Worm (Caenorhabditis elegans) whole organism, late embryonic: ENCODE data around the gene K07H8.11.

Experiments
- C08G9.2 ChIP-seq: sonication (generic microtip); optimal IDR thresholded peaks from 2 replicates; lab custom pipeline; 2016; ENCODE audit warnings: mild to moderate bottlenecking, missing genetic modification characterization, moderate library complexity, missing compliant biosample characterization
- C38D4.7 ChIP-seq: fragments of 200-800 bp; sonication (Bioruptor generic); optimal IDR thresholded peaks from 2 replicates; lab custom pipeline; 2018; ENCODE audit warnings: mild to moderate bottlenecking, missing genetic modification characterization, moderate library complexity, missing compliant biosample characterization
- F13H6.1 ChIP-seq: sonication (generic microtip); optimal IDR thresholded peaks from 2 replicates; lab custom pipeline; 2016; ENCODE audit warnings: missing genetic modification characterization, missing compliant biosample characterization
- K02D7.2 ChIP-seq: sonication (generic microtip); optimal IDR thresholded peaks from 2 replicates; lab custom pipeline; 2017; ENCODE audit warnings: mild to moderate bottlenecking, missing genetic modification characterization, missing compliant biosample characterization
- K09A11.1 ChIP-seq: sonication (generic microtip); optimal IDR thresholded peaks from 2 replicates; lab custom pipeline; 2017; ENCODE audit warnings: antibody characterized with exemption, mild to moderate bottlenecking, missing genetic modification characterization, missing compliant biosample characterization; ENCODE audit not compliant: insufficient read depth
- Y22D7AL.16 ChIP-seq: sonication (generic microtip); optimal IDR thresholded peaks from 2 replicates; lab custom pipeline; 2016; ENCODE audit warnings: missing genetic modification characterization, missing compliant biosample characterization
- ahr-1 ChIP-seq: sonication (generic microtip); optimal IDR thresholded peaks from 2 replicates; lab custom pipeline; 2016; ENCODE audit warnings: missing genetic modification characterization, missing compliant biosample characterization
- ceh-22 ChIP-seq: sonication (generic microtip); optimal IDR thresholded peaks from 2 replicates; lab custom pipeline; 2017; ENCODE audit warnings: missing biosample characterization, missing genetic modification characterization
- ceh-34 ChIP-seq: sonication (generic microtip); optimal IDR thresholded peaks from 2 replicates; lab custom pipeline; 2016; ENCODE audit warnings: mild to moderate bottlenecking, missing genetic modification characterization, missing compliant biosample characterization
- ceh-6 ChIP-seq: fragments of 200-800 bp; sonication (Bioruptor generic); optimal IDR thresholded peaks from 2 replicates; lab custom pipeline; 2018; ENCODE audit warnings: mild to moderate bottlenecking, missing genetic modification characterization, missing compliant biosample characterization
- ceh-9 ChIP-seq: sonication (generic microtip); optimal IDR thresholded peaks from 2 replicates; lab custom pipeline; 2016; ENCODE audit warnings: mild to moderate bottlenecking, missing genetic modification characterization, inconsistent platforms, missing compliant biosample characterization
- che-1 ChIP-seq: sonication (generic microtip); optimal IDR thresholded peaks from 2 replicates; lab custom pipeline; 2016; ENCODE audit warnings: mild to moderate bottlenecking, missing genetic modification characterization, missing compliant biosample characterization
- elt-2 ChIP-seq: sonication (generic microtip); optimal IDR thresholded peaks from 2 replicates; lab custom pipeline; 2016; ENCODE audit warnings: missing genetic modification reagents, missing genetic modification characterization, missing compliant biosample characterization
- elt-4 ChIP-seq: sonication (generic microtip); optimal IDR thresholded peaks from 2 replicates; lab custom pipeline; 2016; ENCODE audit warnings: missing genetic modification characterization, missing compliant biosample characterization
- eyg-1 ChIP-seq: sonication (generic microtip); optimal IDR thresholded peaks from 2 replicates; lab custom pipeline; 2016; ENCODE audit warnings: missing genotype, missing genetic modification characterization, missing compliant biosample characterization
- fax-1 ChIP-seq: sonication (generic microtip); optimal IDR thresholded peaks from 2 replicates; lab custom pipeline; 2016; ENCODE audit warnings: missing genotype, missing genetic modification characterization, missing compliant biosample characterization
- fkh-10 ChIP-seq: fragments of 150-350 bp; optimal IDR thresholded peaks from 2 replicates; lab custom pipeline; 2014; ENCODE audit warnings: missing biosample characterization, missing genetic modification reagents, missing genetic modification characterization
- hlh-13 ChIP-seq: fragments of 200-800 bp; sonication (Bioruptor generic); optimal IDR thresholded peaks from 2 replicates; lab custom pipeline; 2018; ENCODE audit warnings: mild to moderate bottlenecking, missing genetic modification characterization, missing compliant biosample characterization
- hlh-30 ChIP-seq: sonication (generic microtip); optimal IDR thresholded peaks from 2 replicates; lab custom pipeline; 2017; ENCODE audit warnings: antibody characterized with exemption, missing genetic modification characterization, missing compliant biosample characterization; ENCODE audit not compliant: insufficient read depth
- hlh-6 ChIP-seq: sonication (generic microtip); optimal IDR thresholded peaks from 2 replicates; lab custom pipeline; 2016; ENCODE audit warnings: missing genotype, missing genetic modification characterization, missing compliant biosample characterization
- lin-11 ChIP-seq: fragments of 200-800 bp; sonication (Bioruptor generic); optimal IDR thresholded peaks from 2 replicates; lab custom pipeline; 2018; ENCODE audit warnings: mild to moderate bottlenecking, missing genetic modification characterization, missing compliant biosample characterization
- mec-3 ChIP-seq: sonication (generic microtip); optimal IDR thresholded peaks from 2 replicates; lab custom pipeline; 2016; ENCODE audit warnings: borderline replicate concordance, missing genetic modification characterization, missing compliant biosample characterization
- nhr-232 ChIP-seq: sonication (generic microtip); optimal IDR thresholded peaks from 2 replicates; lab custom pipeline; 2016; ENCODE audit warnings: missing genetic modification characterization, missing compliant biosample characterization
- npax-4 ChIP-seq: sonication (generic microtip); optimal IDR thresholded peaks from 2 replicates; lab custom pipeline; 2016; ENCODE audit warnings: missing genetic modification characterization, missing compliant biosample characterization
- pax-1 ChIP-seq: fragments of 150-350 bp; optimal IDR thresholded peaks from 2 replicates; lab custom pipeline; 2014; ENCODE audit warnings: missing biosample characterization, missing genetic modification characterization
- pha-2 ChIP-seq: sonication (generic microtip); optimal IDR thresholded peaks from 2 replicates; lab custom pipeline; 2017; ENCODE audit warnings: mild to moderate bottlenecking, missing genetic modification characterization, missing compliant biosample characterization
- pqm-1 ChIP-seq: sonication (generic microtip); optimal IDR thresholded peaks from 2 replicates; lab custom pipeline; 2016; ENCODE audit warnings: missing genetic modification characterization, missing compliant biosample characterization
- pros-1 ChIP-seq: fragments of 150-350 bp; optimal IDR thresholded peaks from 2 replicates; lab custom pipeline; 2014; ENCODE audit warnings: missing biosample characterization, missing genetic modification reagents, missing genetic modification characterization
- rnt-1 ChIP-seq: sonication (generic microtip); optimal IDR thresholded peaks from 2 replicates; lab custom pipeline; 2016; ENCODE audit warnings: missing genetic modification characterization, missing compliant biosample characterization
- sox-2 ChIP-seq: fragments of 200-800 bp; sonication (Bioruptor generic); IDR thresholded peaks from 2 replicates; pipeline ENCODE4 v1.3.6; 2022; ENCODE audit warnings: missing genetic modification reagents, missing genetic modification characterization, missing compliant biosample characterization
- sox-4 ChIP-seq: sonication (generic microtip); optimal IDR thresholded peaks from 2 replicates; lab custom pipeline; 2017; ENCODE audit warnings: mild to moderate bottlenecking, missing genetic modification characterization, inconsistent platforms, missing compliant biosample characterization
- syd-9 ChIP-seq: sonication (generic microtip); optimal IDR thresholded peaks from 2 replicates; lab custom pipeline; 2016; ENCODE audit warnings: mild to moderate bottlenecking, missing genetic modification characterization, moderate library complexity, missing compliant biosample characterization
- unc-42 ChIP-seq: sonication (generic microtip); optimal IDR thresholded peaks from 2 replicates; lab custom pipeline; 2016; ENCODE audit warnings: missing genotype, missing genetic modification characterization, missing compliant biosample characterization
- unc-55 ChIP-seq: sonication (generic microtip); optimal IDR thresholded peaks from 2 replicates; lab custom pipeline; 2017; ENCODE audit warnings: missing biosample characterization, missing genetic modification reagents, missing genetic modification characterization
- ztf-16 ChIP-seq: sonication (generic microtip); optimal IDR thresholded peaks from 2 replicates; lab custom pipeline; 2017; ENCODE audit warnings: missing genetic modification characterization, missing compliant biosample characterization

K07H8.11 gene

DNA sequence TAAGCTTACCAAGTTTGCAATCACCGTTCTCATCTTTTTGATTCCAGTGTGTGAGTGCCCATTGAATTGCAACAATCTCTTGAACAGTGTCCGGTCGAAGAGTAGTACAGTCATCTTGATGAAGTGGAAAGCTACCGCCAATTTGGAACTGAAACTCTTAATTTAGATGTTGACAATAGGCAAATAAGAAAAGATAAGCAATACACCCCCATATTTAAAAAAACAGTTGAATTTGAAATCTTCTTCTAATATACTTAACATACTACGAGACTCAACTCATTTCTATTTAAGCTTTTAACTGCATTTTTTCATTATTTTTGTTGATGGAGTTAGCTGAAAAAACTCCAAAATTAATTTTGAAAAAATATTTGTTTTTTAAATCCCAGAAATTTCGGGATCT is 37.0 kb upstream of the K07H8.11 start:
- TF ChIP-seq K02D7.2 (tag; lab: Kevin White, UChicago) (no peak), ceh-22 (tag; lab: Kevin White, UChicago) (no peak), unc-42 (tag; lab: Kevin White, UChicago) (no peak), sox-2 (GFP tag; lab: Robert Waterston, UW) (no peak), syd-9 (tag; lab: Kevin White, UChicago) (no peak), fkh-10 (GFP tag; lab: Kevin White, UChicago) (no peak), nhr-232 (no peak), rnt-1 (tag; lab: Kevin White, UChicago) (no peak), elt-4 (tag; lab: Kevin White, UChicago) (no peak), ahr-1 (no peak), pha-2 (tag; lab: Kevin White, UChicago) (no peak), unc-55 (GFP tag; lab: Kevin White, UChicago) (no peak), lin-11 (tag; lab: Kevin White, UChicago) (no peak), npax-4 (tag; lab: Kevin White, UChicago) (no peak), fax-1 (tag; lab: Kevin White, UChicago) (no peak)

DNA sequence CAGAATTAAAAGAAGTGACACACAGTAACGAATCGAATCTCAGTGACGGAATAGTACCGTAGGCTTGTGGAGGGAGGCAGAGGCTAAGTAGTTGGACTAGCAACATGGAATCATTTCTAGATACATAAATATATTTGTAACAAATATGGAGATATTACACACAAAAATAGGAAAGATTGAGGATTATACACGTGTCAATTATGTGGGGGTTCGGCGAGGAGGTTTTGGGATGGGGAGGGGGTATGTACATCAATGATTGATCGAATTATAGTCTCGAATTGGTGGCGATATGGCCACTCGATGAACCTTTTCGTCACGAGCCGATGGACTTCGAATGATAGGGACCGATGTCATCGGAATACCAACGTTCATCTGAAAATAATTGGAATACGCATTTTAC is 32.3 kb upstream of the K07H8.11 start:
- TF ChIP-seq rnt-1 (tag; lab: Kevin White, UChicago) = no peak
- TF ChIP-seq pqm-1 = no peak
- no peak for TF ChIP-seq unc-55 (GFP tag; lab: Kevin White, UChicago)
- TF ChIP-seq sox-2 (GFP tag; lab: Robert Waterston, UW) = no peak
- TF ChIP-seq ceh-22 (tag; lab: Kevin White, UChicago) = no peak
- TF ChIP-seq pros-1 (tag; lab: Kevin White, UChicago) = no peak
- no peak for TF ChIP-seq che-1 (tag; lab: Kevin White, UChicago)
- no peak for TF ChIP-seq ceh-34 (tag; lab: Kevin White, UChicago)
- no peak for TF ChIP-seq hlh-6 (tag; lab: Kevin White, UChicago)
- no peak for TF ChIP-seq ceh-9 (tag; lab: Kevin White, UChicago)
- TF ChIP-seq hlh-30 (tag; lab: Kevin White, UChicago) = no peak

DNA sequence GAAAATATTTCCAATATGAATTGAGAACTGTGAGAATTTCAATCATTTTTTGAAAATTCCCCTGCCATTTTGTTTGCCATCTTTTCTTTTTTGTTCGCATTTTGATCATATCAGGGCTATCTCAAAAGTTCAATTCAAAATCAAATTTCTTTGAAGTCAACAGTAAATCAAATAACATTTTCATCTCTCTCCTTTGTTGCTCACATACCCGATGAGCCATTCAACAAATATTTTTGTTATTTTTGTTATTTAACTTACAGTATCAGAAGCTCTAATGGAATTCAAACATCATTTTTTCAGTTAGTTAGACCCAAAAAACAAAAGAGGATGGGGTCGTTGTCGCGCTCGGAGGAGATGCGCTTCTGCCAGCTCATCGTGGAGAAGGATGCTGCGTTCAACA is 28.5 kb upstream of the K07H8.11 start, which contains the start of gene vha-5:
Gene vha-5, plus strand, starts transcription at position 301 of the 400 bp plus-strand sequence.
- TF ChIP-seq Y22D7AL.16 = no peak
- no peak for TF ChIP-seq hlh-13 (GFP tag; lab: Kevin White, UChicago)
- no peak for TF ChIP-seq elt-4 (tag; lab: Kevin White, UChicago)
- no peak for TF ChIP-seq ceh-6 (GFP tag; lab: Kevin White, UChicago)
- no peak for TF ChIP-seq F13H6.1 (tag; lab: Kevin White, UChicago)
- TF ChIP-seq mec-3 (tag; lab: Kevin White, UChicago) = no peak
- no peak for TF ChIP-seq eyg-1 (tag; lab: Kevin White, UChicago)
- TF ChIP-seq C38D4.7 (GFP tag; lab: Kevin White, UChicago) = no peak

DNA sequence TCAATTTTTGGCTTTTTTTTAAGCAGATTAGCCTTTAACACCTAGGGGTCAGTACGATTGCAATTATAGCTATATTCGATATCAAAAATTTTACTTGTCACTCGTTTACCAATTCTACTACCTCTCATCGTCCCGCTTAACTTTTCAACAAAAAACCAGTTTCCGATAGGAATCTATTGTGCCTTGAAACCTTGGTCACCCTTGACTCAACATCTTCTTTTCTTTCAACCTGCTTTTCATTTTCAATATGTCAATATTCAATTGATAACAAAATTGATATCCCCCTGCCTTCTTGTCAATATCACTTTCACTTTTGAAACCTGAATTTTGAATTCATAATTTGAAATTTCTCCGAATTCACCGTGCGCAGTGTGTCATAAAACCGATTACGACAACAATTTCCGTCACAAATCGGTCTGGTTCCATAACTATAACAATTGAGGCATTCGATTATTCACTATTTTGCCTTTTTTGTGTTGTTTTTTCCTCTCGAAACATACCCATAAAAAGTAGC is 27.6 kb upstream of the K07H8.11 start:
- TF ChIP-seq hlh-13 (GFP tag; lab: Kevin White, UChicago) (no peak), K09A11.1 (tag; lab: Kevin White, UChicago) (no peak), C08G9.2 (tag; lab: Kevin White, UChicago) (no peak), ztf-16 (no peak)

DNA sequence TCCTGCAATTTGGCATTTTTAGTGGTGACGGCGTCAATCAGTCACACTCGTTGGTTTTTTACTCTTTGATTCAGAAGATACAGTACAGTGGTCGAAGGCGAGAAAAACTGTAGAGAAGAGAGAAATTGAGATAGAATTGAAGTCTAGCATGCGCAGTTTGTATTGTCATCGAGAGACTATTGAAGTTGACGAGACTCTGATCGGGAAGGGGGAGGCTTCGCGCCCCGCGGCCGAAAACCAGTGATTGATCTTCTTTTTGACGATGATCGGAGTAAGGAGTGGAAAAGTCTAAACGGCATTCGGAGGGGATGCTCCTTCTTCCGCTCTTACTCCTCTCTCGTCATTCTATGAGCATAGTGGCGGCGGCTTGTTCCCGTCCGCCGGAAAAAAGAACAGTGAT is 26.8 kb upstream of the K07H8.11 start:
- TF ChIP-seq ahr-1 = no peak
- TF ChIP-seq pax-1 (tag; lab: Kevin White, UChicago) = no peak
- TF ChIP-seq hlh-30 (tag; lab: Kevin White, UChicago) = no peak
- no peak for TF ChIP-seq fkh-10 (GFP tag; lab: Kevin White, UChicago)
- no peak for TF ChIP-seq C08G9.2 (tag; lab: Kevin White, UChicago)
- no peak for TF ChIP-seq elt-2 (tag; lab: Kevin White, UChicago)
- TF ChIP-seq unc-55 (GFP tag; lab: Kevin White, UChicago) = no peak
- no peak for TF ChIP-seq sox-4
